Fruit fly (Drosophila melanogaster): ENCODE results near the gene RhoGDI.

Gene RhoGDI

DNA sequence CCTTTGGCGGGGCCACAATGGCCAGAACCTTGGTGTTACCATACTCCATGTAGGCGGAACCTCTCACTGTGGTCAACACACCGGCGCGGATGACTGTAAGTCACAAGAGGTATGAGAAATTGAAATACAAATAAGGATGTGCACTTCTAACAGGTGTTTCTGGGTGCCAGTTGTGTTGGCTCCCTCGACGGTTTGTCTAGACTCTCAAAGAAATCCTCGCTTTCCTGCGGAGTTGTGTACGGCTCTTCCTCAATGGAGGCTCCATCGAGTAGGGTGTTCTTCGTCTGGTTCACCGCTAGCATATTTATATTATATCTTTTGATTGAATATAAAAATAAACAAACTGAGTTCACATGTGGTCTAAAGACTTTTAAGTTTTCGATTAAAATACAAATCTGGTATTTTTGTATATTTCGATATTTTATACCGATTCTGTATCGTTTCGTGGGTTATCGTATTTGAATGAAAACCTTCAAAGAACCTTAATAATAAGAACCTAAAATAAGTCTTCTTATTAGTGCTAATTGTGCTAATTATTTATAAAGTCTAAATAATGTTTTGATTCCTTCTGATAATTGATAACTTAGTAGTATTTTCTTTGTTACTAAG is 15.1 kb upstream of the RhoGDI start, which contains the start of gene Mtr3:
Gene Mtr3 (minus strand): TSS at position 388 of the 609 bp plus-strand sequence.
- TF ChIP-seq CG12768 (GFP tag; optimal IDR thresholded peaks at IDR 0.05): no peak
- TF ChIP-seq bab1 (GFP tag; optimal IDR thresholded peaks at IDR 0.05): peak; percentile 18
- TF ChIP-seq kay (GFP tag; ENCODE audit: borderline replicate concordance): no peak
- no peak for TF ChIP-seq CG7101 (tag; optimal IDR thresholded peaks at IDR 0.05)
- TF ChIP-seq Crg-1 (GFP tag; optimal IDR thresholded peaks at IDR 0.05): no peak
- no peak for TF ChIP-seq toe (GFP tag; optimal IDR thresholded peaks at IDR 0.05)

DNA sequence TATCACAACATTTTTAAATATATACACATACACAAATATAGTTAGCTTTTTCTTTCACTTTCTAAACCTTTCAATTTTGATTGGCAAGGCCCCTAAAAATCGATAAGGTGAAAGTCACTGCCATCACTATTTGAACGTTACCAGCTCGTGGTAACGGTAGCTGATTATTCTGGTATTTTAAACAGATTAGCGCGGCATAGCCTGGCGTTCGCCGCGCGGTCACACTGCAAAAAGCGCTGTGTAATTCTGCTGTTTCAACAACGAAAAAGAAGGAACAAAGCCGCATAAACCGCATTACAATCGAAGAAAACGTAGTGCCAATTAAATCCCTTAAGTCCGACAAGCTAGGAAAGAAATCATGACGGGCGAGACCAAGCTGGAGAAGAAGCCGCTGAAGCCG is 13.7 kb upstream of the RhoGDI start, which contains the start of gene Rpn1:
Gene Rpn1 (plus strand): TSS at position 219 of the 400 bp plus-strand sequence.
- peak; percentile 33 for TF ChIP-seq ovo (GFP tag; optimal IDR thresholded peaks at IDR 0.05)
- no peak for TF ChIP-seq Crg-1 (GFP tag; optimal IDR thresholded peaks at IDR 0.05)
- TF ChIP-seq CG12768 (GFP tag; optimal IDR thresholded peaks at IDR 0.05): no peak
- TF ChIP-seq Hr96 (GFP tag; optimal IDR thresholded peaks at IDR 0.05): no peak
- peak; percentile 55 for TF ChIP-seq bab1 (GFP tag; optimal IDR thresholded peaks at IDR 0.05)
- peak; percentile 63 for TF ChIP-seq CG1620 (GFP tag; optimal IDR thresholded peaks at IDR 0.05)
- TF ChIP-seq cnc (optimal IDR thresholded peaks at IDR 0.05): peak in 1 of 2 experiments; percentile 70
- TF ChIP-seq CG7045 (GFP tag; optimal IDR thresholded peaks at IDR 0.05): no peak
- peak; percentile 64 for TF ChIP-seq Mnt (GFP tag; optimal IDR thresholded peaks at IDR 0.05)
- TF ChIP-seq CG14711 (tag; optimal IDR thresholded peaks at IDR 0.05): peak; percentile 12

DNA sequence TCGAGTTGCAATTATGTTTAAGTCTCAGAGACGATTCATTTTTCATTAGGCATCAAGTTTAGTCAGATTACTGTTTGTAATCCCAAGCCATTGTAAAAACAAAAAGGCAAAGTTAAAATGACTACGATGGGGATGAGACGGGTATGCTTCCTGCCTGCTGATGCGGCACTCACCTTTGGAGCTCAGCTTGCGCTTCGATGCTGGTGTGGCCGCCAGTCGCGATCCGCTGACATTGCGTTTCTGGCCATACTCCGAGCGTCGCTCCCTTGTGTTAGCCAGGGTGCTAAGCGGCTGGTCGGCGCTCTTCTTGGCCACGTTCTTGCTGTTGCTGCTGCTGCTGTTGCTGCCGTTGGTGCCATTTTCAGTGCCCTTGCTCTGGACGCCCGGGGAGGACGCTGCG is 8.6 kb upstream of the RhoGDI start:
- TF ChIP-seq tj (GFP tag; optimal IDR thresholded peaks at IDR 0.05) (peak; percentile 91), Crg-1 (GFP tag; optimal IDR thresholded peaks at IDR 0.05) (no peak)

DNA sequence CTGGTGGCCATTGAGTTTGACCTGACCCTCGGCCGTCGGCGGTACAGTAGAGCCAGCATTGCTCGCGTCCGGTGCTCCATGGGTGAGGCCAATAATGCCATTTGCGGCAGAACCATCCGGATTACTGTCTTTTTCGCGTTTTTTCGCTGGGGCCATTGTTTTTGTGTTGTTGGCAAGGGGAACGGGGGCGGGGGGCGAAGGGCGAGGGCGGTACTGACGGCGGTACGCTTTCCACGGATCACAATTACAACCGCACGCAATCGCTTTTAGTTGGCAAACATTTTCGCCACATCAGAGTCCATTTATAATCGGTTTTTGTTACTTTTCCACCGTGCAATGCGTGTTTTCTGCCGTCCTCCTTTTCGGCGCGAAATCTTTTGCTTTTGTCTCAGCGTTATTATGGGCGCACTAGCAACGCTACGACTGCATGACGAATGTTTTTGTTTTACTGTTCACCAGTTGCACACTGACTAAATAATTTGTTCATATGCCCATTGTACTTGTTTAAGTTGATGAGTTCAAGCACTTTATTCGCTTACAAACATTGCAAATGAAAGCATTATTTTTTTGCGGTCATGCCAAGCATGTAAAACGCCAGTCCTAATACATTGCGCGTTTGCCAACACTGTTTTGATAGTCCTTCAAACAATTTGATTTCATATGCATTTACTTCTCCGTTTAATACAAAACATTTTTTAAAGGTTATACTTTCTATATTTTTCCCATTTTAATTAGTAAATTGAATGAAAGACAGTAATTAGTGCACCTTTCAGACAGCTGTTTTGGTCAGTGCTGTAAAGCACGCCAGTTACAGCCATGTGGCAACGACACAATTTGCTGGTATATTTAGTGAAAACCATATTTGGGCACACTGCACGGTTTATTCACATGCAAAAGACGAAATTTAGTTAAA is 5.5 kb upstream of the RhoGDI start, which contains the start of gene Pfdn6:
Gene Pfdn6 (plus strand): TSS at position 839 of the 913 bp plus-strand sequence.
- TF ChIP-seq CG1620 (GFP tag; optimal IDR thresholded peaks at IDR 0.05) (peak; percentile 77), CG11617 (GFP tag; optimal IDR thresholded peaks at IDR 0.05) (peak; percentile 94), ovo (GFP tag; optimal IDR thresholded peaks at IDR 0.05) (peak; percentile 65), CG12768 (GFP tag; optimal IDR thresholded peaks at IDR 0.05) (peak; percentile 69), cic (GFP tag; optimal IDR thresholded peaks at IDR 0.05) (peak; percentile 43), pad (GFP tag; optimal IDR thresholded peaks at IDR 0.05) (peak; percentile 78), CG5204 (GFP tag; optimal IDR thresholded peaks at IDR 0.05) (no peak), kay (GFP tag; ENCODE audit: borderline replicate concordance) (no peak), Clk (GFP tag; optimal IDR thresholded peaks at IDR 0.05) (peak; percentile 76), tj (GFP tag; optimal IDR thresholded peaks at IDR 0.05) (peak; percentile 80), Mnt (GFP tag; optimal IDR thresholded peaks at IDR 0.05) (peak; percentile 88), CG7045 (GFP tag; optimal IDR thresholded peaks at IDR 0.05) (peak; percentile 79), Crg-1 (GFP tag; optimal IDR thresholded peaks at IDR 0.05) (peak; percentile 85), toe (GFP tag; optimal IDR thresholded peaks at IDR 0.05) (peak; percentile 61), Hr96 (GFP tag; optimal IDR thresholded peaks at IDR 0.05) (no peak), CG14711 (tag; optimal IDR thresholded peaks at IDR 0.05) (peak; percentile 67), CG7101 (tag; optimal IDR thresholded peaks at IDR 0.05) (peak; percentile 70), CG33017 (tag; optimal IDR thresholded peaks at IDR 0.05) (peak; percentile 64), cnc (optimal IDR thresholded peaks at IDR 0.05) (no peak), bab1 (GFP tag; optimal IDR thresholded peaks at IDR 0.05) (peak; percentile 97)

DNA sequence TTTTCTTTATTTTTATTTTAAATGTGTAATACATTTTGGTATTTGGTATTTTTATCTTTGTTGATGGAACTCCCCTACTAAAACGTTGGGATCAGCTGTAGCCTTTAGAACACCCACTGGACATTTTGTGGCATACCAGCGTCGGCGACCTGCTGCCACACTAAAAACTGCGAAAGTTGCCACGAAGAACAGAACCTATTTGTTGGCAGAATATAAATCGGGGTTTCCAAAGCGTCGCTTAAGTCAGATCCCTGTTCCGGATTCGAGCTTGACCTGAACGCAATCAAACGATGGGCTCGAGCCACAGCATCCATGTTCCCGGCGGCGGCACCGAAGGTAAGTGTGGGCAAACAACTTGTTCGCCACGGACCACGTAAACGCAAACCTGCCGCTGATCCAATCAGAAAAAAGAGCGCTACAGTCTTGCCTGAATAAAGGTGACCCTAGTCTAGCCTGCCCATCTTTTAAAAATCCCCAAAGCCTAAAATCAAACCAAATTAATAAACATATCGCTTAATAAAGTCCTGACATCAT is 3.7 kb upstream of the RhoGDI start, which contains the start of gene Grasp65:
Gene Grasp65 (plus strand): TSS at position 173 of the 534 bp plus-strand sequence.
- TF ChIP-seq Hr96 (GFP tag; optimal IDR thresholded peaks at IDR 0.05): no peak
- TF ChIP-seq cnc (optimal IDR thresholded peaks at IDR 0.05): no peak
- TF ChIP-seq bab1 (GFP tag; optimal IDR thresholded peaks at IDR 0.05): peak; percentile 67
- TF ChIP-seq CG5204 (GFP tag; optimal IDR thresholded peaks at IDR 0.05): no peak
- peak; percentile 22 for TF ChIP-seq tj (GFP tag; optimal IDR thresholded peaks at IDR 0.05)
- TF ChIP-seq Crg-1 (GFP tag; optimal IDR thresholded peaks at IDR 0.05): no peak
- TF ChIP-seq CG14711 (tag; optimal IDR thresholded peaks at IDR 0.05): no peak
- no peak for TF ChIP-seq pad (GFP tag; optimal IDR thresholded peaks at IDR 0.05)
- peak; percentile 13 for TF ChIP-seq CG33017 (tag; optimal IDR thresholded peaks at IDR 0.05)
- no peak for TF ChIP-seq Mnt (GFP tag; optimal IDR thresholded peaks at IDR 0.05)
- peak; percentile 17 for TF ChIP-seq CG11617 (GFP tag; optimal IDR thresholded peaks at IDR 0.05)
- TF ChIP-seq kay (GFP tag; ENCODE audit: borderline replicate concordance): no peak
- no peak for TF ChIP-seq CG1620 (GFP tag; optimal IDR thresholded peaks at IDR 0.05)
- TF ChIP-seq toe (GFP tag; optimal IDR thresholded peaks at IDR 0.05): no peak
- TF ChIP-seq cic (GFP tag; optimal IDR thresholded peaks at IDR 0.05): peak; percentile 27
- no peak for TF ChIP-seq Clk (GFP tag; optimal IDR thresholded peaks at IDR 0.05)
- no peak for TF ChIP-seq CG12768 (GFP tag; optimal IDR thresholded peaks at IDR 0.05)
- peak; percentile 4 for TF ChIP-seq CG7045 (GFP tag; optimal IDR thresholded peaks at IDR 0.05)
- TF ChIP-seq CG7101 (tag; optimal IDR thresholded peaks at IDR 0.05): peak; percentile 31
- no peak for TF ChIP-seq ovo (GFP tag; optimal IDR thresholded peaks at IDR 0.05)

All from whole organism, adult.